Worm (Caenorhabditis elegans): ENCODE results near the gene vps-33.2.

ce11 chrII:6649026-6649425 lies 48.0 kb downstream of the vps-33.2 start, which contains the start of gene oig-8:
- TF ChIP-seq unc-130 (GFP tag; optimal IDR thresholded peaks at IDR 0.05) (no peak), lin-39 (tag; optimal IDR thresholded peaks at IDR 0.05) (no peak), madf-9 (GFP tag; conservative IDR thresholded peaks at IDR 0.05) (no peak), F44E2.7 (GFP tag; IDR thresholded peaks at IDR 0.05) (no peak), mep-1 (tag; optimal IDR thresholded peaks at IDR 0.05) (no peak), zip-2 (tag; optimal IDR thresholded peaks at IDR 0.05) (no peak), lin-13 (GFP tag; optimal IDR thresholded peaks at IDR 0.05) (no peak), tra-1 (GFP tag; IDR thresholded peaks at IDR 0.05) (no peak), skn-1 (tag; optimal IDR thresholded peaks at IDR 0.05) (no peak), unc-62 (GFP tag; optimal IDR thresholded peaks at IDR 0.05 in 1 of 2) (no peak), unc-62 (tag; optimal IDR thresholded peaks at IDR 0.05) (no peak)
